Worm (Caenorhabditis elegans) whole organism, L4 larva: ENCODE measurements around the gene R160.4.

Source experiments
- F10B5.3 ChIP-seq: sonication (generic microtip); optimal IDR thresholded peaks from 2 replicates; lab custom pipeline; 2016; ENCODE audit warnings: mild to moderate bottlenecking, missing genetic modification characterization, missing compliant biosample characterization
- F26F4.8 ChIP-seq: fragments of 200-800 bp; sonication (Bioruptor generic); conservative IDR thresholded peaks from 2 replicates; pipeline ENCODE4 v1.3.6; 2022; ENCODE audit warnings: missing genetic modification characterization, missing compliant biosample characterization
- F44E2.7 ChIP-seq: fragments of 200-800 bp; sonication (Bioruptor generic); IDR thresholded peaks from 2 replicates; pipeline ENCODE4 v2.1.2; 2022; ENCODE audit warnings: missing genetic modification characterization, missing compliant biosample characterization
- F49E8.2 ChIP-seq: sonication (generic microtip); optimal IDR thresholded peaks from 2 replicates; lab custom pipeline; 2016; ENCODE audit warnings: missing compliant biosample characterization, mild to moderate bottlenecking, missing genetic modification characterization, borderline replicate concordance
- T20F7.1 ChIP-seq: fragments of 200-800 bp; sonication (Bioruptor generic); optimal IDR thresholded peaks from 2 replicates; lab custom pipeline; 2018; ENCODE audit warnings: mild to moderate bottlenecking, missing genetic modification characterization, missing compliant biosample characterization
- T26A8.4 ChIP-seq: fragments of 200-800 bp; sonication (Bioruptor generic); IDR thresholded peaks from 2 replicates; pipeline ENCODE4 v1.3.6; 2022; ENCODE audit warnings: missing genetic modification characterization, missing compliant biosample characterization
- Y48G9A.11 ChIP-seq: fragments of 200-800 bp; sonication (Bioruptor generic); IDR thresholded peaks from 2 replicates; pipeline ENCODE4 v1.3.6; 2022; ENCODE audit warnings: missing genetic modification reagents, missing genetic modification characterization, missing compliant biosample characterization
- ZK337.2 ChIP-seq: fragments of 200-800 bp; sonication (Bioruptor generic); IDR thresholded peaks from 2 replicates; pipeline ENCODE4 v1.3.6; 2022; ENCODE audit warnings: missing genetic modification reagents, missing genetic modification characterization, missing compliant biosample characterization
- ZK546.5 ChIP-seq, 2 experiments: sonication (generic microtip); optimal IDR thresholded peaks; 2 replicates each; lab custom pipeline; 2017; ENCODE audit warnings: missing biosample characterization in 2 of 2, missing genetic modification characterization in 2 of 2
- aha-1 ChIP-seq: fragments of 150-350 bp; peaks from one replicate; lab custom pipeline; 2014; ENCODE audit warnings: missing biosample characterization, missing genetic modification characterization
- ama-1 ChIP-seq: fragments of 150-350 bp; optimal IDR thresholded peaks from 2 replicates; lab custom pipeline; 2014; ENCODE audit warnings: inconsistent platforms, mixed read lengths
- attf-4 ChIP-seq: sonication (generic microtip); optimal IDR thresholded peaks from 3 replicates; lab custom pipeline; 2017; ENCODE audit warnings: missing biosample characterization, missing genetic modification characterization
- ctbp-1 ChIP-seq: fragments of 200-800 bp; sonication (Bioruptor generic); IDR thresholded peaks from 2 replicates; pipeline ENCODE4 v1.3.6; 2022; ENCODE audit warnings: missing genetic modification reagents, missing genetic modification characterization, missing compliant biosample characterization
- daf-12 ChIP-seq: fragments of 150-350 bp; optimal IDR thresholded peaks from 2 replicates; lab custom pipeline; 2014; ENCODE audit warnings: missing biosample characterization, missing genetic modification reagents, missing genetic modification characterization
- daf-16 ChIP-seq, 3 experiments: sonication (generic microtip); optimal IDR thresholded peaks; 2 replicates each; lab custom pipeline; 2016 to 2017; ENCODE audit warnings: missing genetic modification characterization in 3 of 3, missing genetic modification reagents in 3 of 3, mild to moderate bottlenecking in 2 of 3, missing compliant biosample characterization in 2 of 3, missing biosample characterization in 1 of 3, moderate library complexity in 1 of 3
- daf-19 ChIP-seq: fragments of 200-800 bp; sonication (Bioruptor generic); conservative IDR thresholded peaks from 2 replicates; pipeline ENCODE4 v1.3.6; 2022; ENCODE audit warnings: missing genetic modification characterization, missing compliant biosample characterization
- dmd-8 ChIP-seq: fragments of 200-800 bp; sonication (Bioruptor generic); IDR thresholded peaks from 2 replicates; pipeline ENCODE4 v1.3.6; 2022; ENCODE audit warnings: missing genetic modification characterization, missing compliant biosample characterization
- dmd-9 ChIP-seq: fragments of 200-800 bp; sonication (Bioruptor generic); IDR thresholded peaks from 2 replicates; pipeline ENCODE4 v1.3.6; 2022; ENCODE audit warnings: missing genetic modification reagents, missing genetic modification characterization, missing compliant biosample characterization
- duxl-1 ChIP-seq: sonication (generic microtip); optimal IDR thresholded peaks from 2 replicates; lab custom pipeline; 2016; ENCODE audit warnings: mild to moderate bottlenecking, missing genetic modification characterization, moderate library complexity, missing compliant biosample characterization; ENCODE audit not compliant: poor library complexity
- egl-43 ChIP-seq: fragments of 200-800 bp; sonication (Bioruptor generic); IDR thresholded peaks from 2 replicates; pipeline ENCODE4 v1.3.6; 2022; ENCODE audit warnings: missing genetic modification reagents, missing genetic modification characterization, missing compliant biosample characterization
- hlh-30 ChIP-seq: sonication (generic microtip); optimal IDR thresholded peaks from 2 replicates; lab custom pipeline; 2017; ENCODE audit warnings: antibody characterized with exemption, mild to moderate bottlenecking, missing genetic modification characterization, missing compliant biosample characterization; ENCODE audit not compliant: insufficient read depth
- hmg-1.1 ChIP-seq: fragments of 200-800 bp; sonication (Bioruptor generic); IDR thresholded peaks from 2 replicates; pipeline ENCODE4 v1.3.6; 2022; ENCODE audit warnings: missing genetic modification reagents, missing genetic modification characterization, missing compliant biosample characterization
- lim-7 ChIP-seq: fragments of 200-800 bp; sonication (Bioruptor generic); IDR thresholded peaks from 2 replicates; pipeline ENCODE4 v1.3.6; 2022; ENCODE audit warnings: missing genetic modification characterization, missing compliant biosample characterization
- lin-1 ChIP-seq: fragments of 200-800 bp; sonication (Bioruptor generic); IDR thresholded peaks from 2 replicates; pipeline ENCODE4 v1.3.6; 2022; ENCODE audit warnings: missing genetic modification reagents, missing genetic modification characterization, missing compliant biosample characterization
- lin-13 ChIP-seq: fragments of 150-350 bp; optimal IDR thresholded peaks from 2 replicates; lab custom pipeline; 2014; ENCODE audit warnings: missing biosample characterization, missing genetic modification reagents, missing genetic modification characterization
- lir-3 ChIP-seq: sonication (generic microtip); optimal IDR thresholded peaks from 2 replicates; lab custom pipeline; 2016; ENCODE audit warnings: mild to moderate bottlenecking, missing genetic modification characterization, missing compliant biosample characterization
- mdl-1 ChIP-seq, 2 experiments: fragments of 150-350 bp in 1 of 2; sonication (generic microtip) in 1 of 2; optimal IDR thresholded peaks; 2 replicates each; lab custom pipeline; 2014 to 2017; ENCODE audit warnings: missing biosample characterization in 2 of 2, missing genetic modification characterization in 2 of 2
- mes-2 ChIP-seq: sonication (generic microtip); optimal IDR thresholded peaks from 2 replicates; lab custom pipeline; 2016; ENCODE audit warnings: missing genotype, mild to moderate bottlenecking, missing genetic modification characterization, missing compliant biosample characterization; ENCODE audit not compliant: poor library complexity, severe bottlenecking
- mxl-3 ChIP-seq: fragments of 200-800 bp; sonication (Bioruptor generic); optimal IDR thresholded peaks from 2 replicates; lab custom pipeline; 2018; ENCODE audit warnings: mild to moderate bottlenecking, missing genetic modification characterization, missing compliant biosample characterization
- nhr-237 ChIP-seq: sonication (generic microtip); optimal IDR thresholded peaks from 2 replicates; lab custom pipeline; 2017; ENCODE audit warnings: missing biosample characterization, missing genetic modification characterization
- nhr-25 ChIP-seq: sonication (generic microtip); optimal IDR thresholded peaks from 2 replicates; lab custom pipeline; 2017; ENCODE audit warnings: missing genetic modification characterization, mild to moderate bottlenecking, missing compliant biosample characterization, antibody characterized with exemption, moderate library complexity, borderline replicate concordance; ENCODE audit not compliant: insufficient read depth
- nhr-6 ChIP-seq: fragments of 150-350 bp; optimal IDR thresholded peaks from 2 replicates; lab custom pipeline; 2014; ENCODE audit warnings: missing biosample characterization, missing genetic modification characterization
- nhr-76 ChIP-seq: fragments of 150-350 bp; optimal IDR thresholded peaks from 2 replicates; lab custom pipeline; 2014; ENCODE audit warnings: missing biosample characterization, missing genetic modification characterization
- nhr-77 ChIP-seq: fragments of 150-350 bp; optimal IDR thresholded peaks from 2 replicates; lab custom pipeline; 2014; ENCODE audit warnings: missing biosample characterization, missing genetic modification characterization
- pha-4 ChIP-seq, 2 experiments: fragments of 150-350 bp in 1 of 2; fragments of 200-800 bp in 1 of 2; sonication (Bioruptor generic) in 1 of 2; IDR thresholded peaks in 1 of 2; optimal IDR thresholded peaks in 1 of 2; 2 replicates each; pipeline versions ENCODE4 v1.3.6 to Lab custom; 2014 to 2022; ENCODE audit warnings: missing genetic modification characterization in 2 of 2, missing genetic modification reagents in 2 of 2, missing biosample characterization in 1 of 2, missing compliant biosample characterization in 1 of 2
- rbr-2 ChIP-seq: sonication (generic microtip); optimal IDR thresholded peaks from 2 replicates; lab custom pipeline; 2016; ENCODE audit warnings: missing genotype, missing genetic modification characterization, missing compliant biosample characterization
- snpc-1.2 ChIP-seq: fragments of 200-800 bp; sonication (Bioruptor generic); IDR thresholded peaks from 2 replicates; pipeline ENCODE4 v1.3.6; 2022; ENCODE audit warnings: missing genetic modification reagents, missing genetic modification characterization, missing compliant biosample characterization
- spr-3 ChIP-seq: fragments of 200-800 bp; sonication (Bioruptor generic); optimal IDR thresholded peaks from 2 replicates; lab custom pipeline; 2018; ENCODE audit warnings: mild to moderate bottlenecking, missing genetic modification characterization, missing compliant biosample characterization
- unc-39 ChIP-seq: sonication (generic microtip); optimal IDR thresholded peaks from 2 replicates; lab custom pipeline; 2017; ENCODE audit warnings: missing biosample characterization, missing genetic modification characterization
- unc-62 ChIP-seq, 3 experiments: fragments of 150-350 bp in 1 of 3; sonication (generic microtip); optimal IDR thresholded peaks in 2 of 3; peaks in 1 of 3; 1 replicate in 1 of 3; 2 replicates in 2 of 3; lab custom pipeline; 2014 to 2017; ENCODE audit warnings: missing biosample characterization in 3 of 3, missing genetic modification characterization in 3 of 3, missing genetic modification reagents in 3 of 3, missing genotype in 1 of 3
- vab-7 ChIP-seq: fragments of 200-800 bp; sonication (Bioruptor generic); IDR thresholded peaks from 2 replicates; pipeline ENCODE4 v1.3.6; 2022; ENCODE audit warnings: missing genetic modification reagents, missing genetic modification characterization, missing compliant biosample characterization
- zfp-2 ChIP-seq: sonication (generic microtip); optimal IDR thresholded peaks from 2 replicates; lab custom pipeline; 2016; ENCODE audit warnings: mild to moderate bottlenecking, missing genetic modification characterization, missing compliant biosample characterization
- zfp-3 ChIP-seq: fragments of 200-800 bp; sonication (Bioruptor generic); conservative IDR thresholded peaks from 2 replicates; pipeline ENCODE4 v1.3.6; 2022; ENCODE audit warnings: missing genetic modification reagents, missing genetic modification characterization, missing compliant biosample characterization
- ztf-7 ChIP-seq: fragments of 150-350 bp; optimal IDR thresholded peaks from 2 replicates; lab custom pipeline; 2014; ENCODE audit warnings: missing biosample characterization, missing genetic modification characterization

The R160.4 gene

ce11 chrX:4410280-4410911 lies 41.7 kb upstream of the R160.4 start (continued):
- TF ChIP-seq daf-16 (GFP tag; optimal IDR thresholded peaks at IDR 0.05; lab: Kevin White, UChicago) (peak in 1 of 2 experiments; percentile 56), daf-16 (tag; optimal IDR thresholded peaks at IDR 0.05; lab: Kevin White, UChicago) (no peak), hmg-1.1 (GFP tag; lab: Robert Waterston, UW) (no peak), Y48G9A.11 (GFP tag; lab: Robert Waterston, UW) (0 out of 2 replicates have a peak, but pooled peaks have one; percentile 52), ctbp-1 (no peak), nhr-77 (tag; lab: Kevin White, UChicago) (no peak), F10B5.3 (no peak), F26F4.8 (GFP tag; lab: Robert Waterston, UW) (0 out of 2 replicates have a peak, but pooled peaks have one; percentile 22), nhr-6 (no peak), mdl-1 (tag; optimal IDR thresholded peaks at IDR 0.05; lab: Kevin White, UChicago) (no peak)

DNA sequence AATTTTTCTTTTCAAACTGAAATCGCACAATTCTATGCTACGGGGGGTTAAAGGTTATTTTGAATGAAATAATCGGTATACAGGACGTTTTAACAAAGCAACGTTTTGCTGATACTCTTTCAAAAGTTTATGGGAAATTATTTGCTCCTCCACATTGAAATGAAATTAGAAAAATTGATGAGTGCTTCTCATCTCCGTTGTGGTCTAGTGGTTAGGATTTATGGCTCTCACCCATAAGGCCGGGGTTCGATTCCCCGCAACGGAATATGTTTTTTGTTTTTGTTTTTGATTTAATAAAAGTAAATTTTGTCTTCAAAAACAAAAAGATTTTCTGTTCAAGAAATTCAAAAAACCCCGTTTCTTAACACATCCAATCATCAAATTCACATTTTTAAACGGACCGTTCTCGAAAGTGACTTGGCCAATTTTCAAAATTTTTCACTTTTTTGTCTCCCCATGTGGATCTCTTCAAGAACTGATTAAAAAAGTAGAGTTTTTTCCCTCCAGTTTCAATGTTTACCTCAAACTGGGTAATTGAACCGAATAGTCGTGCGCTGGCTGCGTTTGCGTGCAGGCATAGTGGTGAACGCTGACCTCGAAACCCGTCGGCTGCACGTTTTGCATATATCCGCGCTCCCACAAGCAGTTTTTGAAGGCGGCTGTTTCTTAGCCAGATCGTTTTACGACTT lies 41.0 kb upstream of the R160.4 start:
- TF ChIP-seq daf-12 (no peak), ztf-7 (tag; lab: Kevin White, UChicago) (no peak), F44E2.7 (no peak), daf-19 (GFP tag; lab: Robert Waterston, UW) (no peak), lir-3 (tag; lab: Kevin White, UChicago) (no peak), pha-4 (GFP tag; IDR thresholded peaks at IDR 0.05; lab: Robert Waterston, UW) (peak; percentile 58; the same call in 1 of the 2 replicates), pha-4 (tag; optimal IDR thresholded peaks at IDR 0.05; lab: Kevin White, UChicago) (no peak), T26A8.4 (GFP tag; lab: Robert Waterston, UW) (no peak), aha-1 (tag; lab: Kevin White, UChicago) (no peak), nhr-237 (tag; lab: Kevin White, UChicago) (no peak), ZK546.5 (tag; optimal IDR thresholded peaks at IDR 0.05; lab: Kevin White, UChicago) (no peak), zfp-3 (GFP tag; lab: Robert Waterston, UW) (peak; percentile 49; the same call in 1 of the 2 replicates), ama-1 (no peak), nhr-25 (no peak), vab-7 (peak; percentile 55; the same call in 1 of the 2 replicates), rbr-2 (tag; lab: Kevin White, UChicago) (no peak), unc-62 (GFP tag; optimal IDR thresholded peaks at IDR 0.05 in 1 of 2; lab: Kevin White, UChicago) (peak in 1 of 2 experiments; percentile 7), unc-62 (tag; optimal IDR thresholded peaks at IDR 0.05; lab: Kevin White, UChicago) (no peak), spr-3 (no peak), duxl-1 (tag; lab: Kevin White, UChicago) (no peak), zfp-2 (tag; lab: Kevin White, UChicago) (no peak), T20F7.1 (GFP tag; lab: Kevin White, UChicago) (no peak), lin-1 (peak; percentile 11; the same call in 1 of the 2 replicates), unc-39 (tag; lab: Kevin White, UChicago) (no peak), snpc-1.2 (GFP tag; lab: Robert Waterston, UW) (peak; percentile 10; the same call in 1 of the 2 replicates), F26F4.8 (GFP tag; lab: Robert Waterston, UW) (0 out of 2 replicates have a peak, but pooled peaks have one; percentile 43), mes-2 (peak; percentile 35), attf-4 (tag; lab: Kevin White, UChicago) (no peak), dmd-9 (GFP tag; lab: Robert Waterston, UW) (no peak), daf-16 (GFP tag; optimal IDR thresholded peaks at IDR 0.05; lab: Kevin White, UChicago) (peak in 1 of 2 experiments; percentile 4), daf-16 (tag; optimal IDR thresholded peaks at IDR 0.05; lab: Kevin White, UChicago) (no peak), nhr-76 (tag; lab: Kevin White, UChicago) (no peak), dmd-8 (GFP tag; lab: Robert Waterston, UW) (no peak), F49E8.2 (tag; lab: Kevin White, UChicago) (no peak), ZK337.2 (0 out of 2 replicates have a peak, but pooled peaks have one; percentile 20), hlh-30 (tag; lab: Kevin White, UChicago) (no peak), egl-43 (no peak), lim-7 (GFP tag; lab: Robert Waterston, UW) (peak; percentile 76), mxl-3 (GFP tag; lab: Kevin White, UChicago) (no peak), lin-13 (GFP tag; lab: Kevin White, UChicago) (no peak)
